Fruit fly (Drosophila melanogaster) whole organism, embryonic: ENCODE data around the gene CG18281.

Experiments
- Atf6 ChIP-seq: fragments of 200-800 bp; sonication (Bioruptor generic); IDR thresholded peaks from 2 replicates; pipeline ENCODE4 v1.3.6; 2022; ENCODE audit warnings: missing biosample characterization, missing genetic modification characterization
- BEAF-32 ChIP-seq: fragments of 200-800 bp; sonication (Bioruptor generic); optimal IDR thresholded peaks from 3 replicates; lab custom pipeline; 2017; ENCODE audit warnings: missing biosample characterization, missing genetic modification characterization, mild to moderate bottlenecking, moderate library complexity, missing genetic modification reagents
- BtbVII ChIP-seq: fragments of 200-800 bp; sonication (Bioruptor generic); optimal IDR thresholded peaks from 3 replicates; lab custom pipeline; 2017; ENCODE audit warnings: missing biosample characterization, mild to moderate bottlenecking, missing genetic modification characterization
- CG10209 ChIP-seq: fragments of 200-800 bp; sonication (Bioruptor generic); optimal IDR thresholded peaks from 3 replicates; lab custom pipeline; 2017; ENCODE audit warnings: missing biosample characterization, mild to moderate bottlenecking, missing genetic modification characterization, missing genetic modification reagents
- CG1024 ChIP-seq: fragments of 200-800 bp; sonication (Bioruptor generic); IDR thresholded peaks from 2 replicates; pipeline ENCODE4 v1.3.6; 2022; ENCODE audit warnings: missing biosample characterization, missing genetic modification characterization
- CG11398 ChIP-seq: fragments of 200-800 bp; sonication (Bioruptor generic); optimal IDR thresholded peaks from 2 replicates; lab custom pipeline; 2016; ENCODE audit warnings: missing biosample characterization, missing genetic modification characterization
- CG12236 ChIP-seq: fragments of 200-800 bp; sonication (Bioruptor generic); optimal IDR thresholded peaks from 2 replicates; lab custom pipeline; 2016; ENCODE audit warnings: missing biosample characterization, missing genetic modification characterization
- CG12659 ChIP-seq: fragments of 200-800 bp; sonication (Bioruptor generic); optimal IDR thresholded peaks from 3 replicates; lab custom pipeline; 2017; ENCODE audit warnings: mild to moderate bottlenecking, missing biosample characterization, missing genetic modification reagents, missing genetic modification characterization
- CG12744 ChIP-seq: fragments of 200-800 bp; sonication (Bioruptor generic); optimal IDR thresholded peaks from 2 replicates; lab custom pipeline; 2016; ENCODE audit warnings: missing biosample characterization, missing genetic modification characterization
- CG14965 ChIP-seq: fragments of 200-800 bp; sonication (Bioruptor generic); optimal IDR thresholded peaks from 2 replicates; lab custom pipeline; 2016; ENCODE audit warnings: missing biosample characterization, missing genetic modification characterization, borderline replicate concordance
- CG15601 ChIP-seq: fragments of 200-800 bp; sonication (Bioruptor generic); optimal IDR thresholded peaks from 3 replicates; lab custom pipeline; 2019; ENCODE audit warnings: missing biosample characterization, mild to moderate bottlenecking, missing genetic modification characterization, moderate library complexity
- CG17385 ChIP-seq: fragments of 200-800 bp; sonication (Bioruptor generic); optimal IDR thresholded peaks from 3 replicates; lab custom pipeline; 2018; ENCODE audit warnings: missing biosample characterization, mild to moderate bottlenecking, missing genetic modification characterization
- CG17612 ChIP-seq: fragments of 200-800 bp; sonication (Bioruptor generic); IDR thresholded peaks from 2 replicates; pipeline ENCODE4 v1.3.6; 2022; ENCODE audit warnings: missing biosample characterization, missing genetic modification characterization
- CG2129 ChIP-seq: fragments of 200-800 bp; sonication (Bioruptor generic); IDR thresholded peaks from 2 replicates; pipeline ENCODE4 v1.3.6; 2022; ENCODE audit warnings: missing biosample characterization, missing genetic modification characterization; ENCODE audit not compliant: partially characterized antibody
- CG2678 ChIP-seq: fragments of 200-800 bp; sonication (Bioruptor generic); optimal IDR thresholded peaks from 3 replicates; lab custom pipeline; 2019; ENCODE audit warnings: missing biosample characterization, mild to moderate bottlenecking, missing genetic modification characterization, moderate library complexity
- CG2712 ChIP-seq: fragments of 200-800 bp; optimal IDR thresholded peaks from 3 replicates; lab custom pipeline; 2019; ENCODE audit warnings: missing biosample characterization, mild to moderate bottlenecking, missing genetic modification characterization, moderate library complexity
- CG31441 ChIP-seq: fragments of 200-800 bp; sonication (Bioruptor generic); IDR thresholded peaks from 2 replicates; pipeline ENCODE4 v1.3.6; 2022; ENCODE audit warnings: missing biosample characterization, missing genetic modification characterization
- CG3726 ChIP-seq: fragments of 200-800 bp; sonication (Bioruptor generic); IDR thresholded peaks from 3 replicates; pipeline ENCODE4, ENCODE4 v1.3.6; 2022; ENCODE audit warnings: missing biosample characterization, missing genetic modification characterization
- CG3847 ChIP-seq: fragments of 200-800 bp; sonication (Bioruptor generic); IDR thresholded peaks from 2 replicates; pipeline ENCODE4 v1.3.6; 2022; ENCODE audit warnings: missing biosample characterization, missing genetic modification characterization
- CG4820 ChIP-seq: fragments of 200-800 bp; sonication (Bioruptor generic); optimal IDR thresholded peaks from 3 replicates; lab custom pipeline; 2016; ENCODE audit warnings: missing biosample characterization, missing genetic modification characterization
- CG9609 ChIP-seq: fragments of 200-800 bp; sonication (Bioruptor generic); optimal IDR thresholded peaks from 3 replicates; lab custom pipeline; 2016; ENCODE audit warnings: missing biosample characterization, missing genetic modification characterization
- D19B ChIP-seq: fragments of 200-800 bp; sonication (Bioruptor generic); optimal IDR thresholded peaks from 2 replicates; lab custom pipeline; 2017; ENCODE audit warnings: missing biosample characterization, mild to moderate bottlenecking, missing genetic modification characterization
- Dfd ChIP-seq, 2 experiments: fragments of >200 bp; optimal IDR thresholded peaks; 2 replicates each; lab custom pipeline; 2017; ENCODE audit warnings: missing biosample characterization in 2 of 2, missing genetic modification characterization in 2 of 2
- Dll ChIP-seq: fragments of 200-800 bp; sonication (Bioruptor generic); IDR thresholded peaks from 4 replicates; pipeline ENCODE4 v1.3.6; 2022; ENCODE audit warnings: missing biosample characterization, missing genetic modification characterization; ENCODE audit not compliant: partially characterized antibody
- Hr39 ChIP-seq: fragments of >200 bp; optimal IDR thresholded peaks from 2 replicates; lab custom pipeline; 2017
- Hsf ChIP-seq: fragments of 200-800 bp; sonication (Bioruptor generic); optimal IDR thresholded peaks from 3 replicates; lab custom pipeline; 2016; ENCODE audit warnings: missing biosample characterization, missing genetic modification characterization
- Kr ChIP-seq: fragments of 200-800 bp; sonication (Bioruptor generic); optimal IDR thresholded peaks from 2 replicates; lab custom pipeline; 2017; ENCODE audit warnings: missing biosample characterization, mild to moderate bottlenecking, missing genetic modification characterization
- Lim3 ChIP-seq: fragments of 200-800 bp; sonication (Bioruptor generic); IDR thresholded peaks from 2 replicates; pipeline ENCODE4 v1.3.6; 2022; ENCODE audit warnings: missing biosample characterization, missing genetic modification characterization
- Nf-YA ChIP-seq: fragments of 200-800 bp; sonication (Bioruptor generic); IDR thresholded peaks from 2 replicates; pipeline ENCODE4 v1.3.6; 2022; ENCODE audit warnings: missing biosample characterization, missing genetic modification characterization
- NfI ChIP-seq: fragments of 200-800 bp; sonication (Bioruptor generic); optimal IDR thresholded peaks from 3 replicates; lab custom pipeline; 2018; ENCODE audit warnings: missing biosample characterization, mild to moderate bottlenecking, missing genetic modification characterization, moderate library complexity
- PHDP ChIP-seq: fragments of 200-800 bp; sonication (Bioruptor generic); optimal IDR thresholded peaks from 3 replicates; lab custom pipeline; 2018; ENCODE audit warnings: missing biosample characterization, mild to moderate bottlenecking, missing genetic modification characterization, moderate library complexity
- Ravus ChIP-seq: fragments of 200-800 bp; sonication (Bioruptor generic); IDR thresholded peaks from 2 replicates; pipeline ENCODE4 v1.3.6; 2022; ENCODE audit warnings: missing biosample characterization, missing genetic modification characterization
- Rx ChIP-seq: fragments of 200-800 bp; sonication (Bioruptor generic); IDR thresholded peaks from 2 replicates; pipeline ENCODE4 v1.3.6; 2022; ENCODE audit warnings: missing biosample characterization, missing genetic modification characterization
- Sry-δ ChIP-seq: fragments of 200-800 bp; sonication (Bioruptor generic); optimal IDR thresholded peaks from 2 replicates; lab custom pipeline; 2016; ENCODE audit warnings: missing biosample characterization, missing genetic modification characterization
- amos ChIP-seq: fragments of 200-800 bp; sonication (Bioruptor generic); IDR thresholded peaks from 2 replicates; pipeline ENCODE4 v1.3.6; 2022; ENCODE audit warnings: missing biosample characterization, missing genetic modification characterization; ENCODE audit not compliant: partially characterized antibody
- bsh ChIP-seq, 2 experiments: fragments of 200-800 bp; sonication (Bioruptor generic); optimal IDR thresholded peaks; 2 replicates each; lab custom pipeline; 2017 to 2018; ENCODE audit warnings: mild to moderate bottlenecking in 2 of 2, missing biosample characterization in 2 of 2, missing genetic modification characterization in 2 of 2, moderate library complexity in 1 of 2
- cad ChIP-seq: fragments of >200 bp; optimal IDR thresholded peaks from 2 replicates; lab custom pipeline; 2017; ENCODE audit warnings: missing biosample characterization, missing genetic modification characterization
- ci ChIP-seq: fragments of 200-800 bp; sonication (Bioruptor generic); IDR thresholded peaks from 3 replicates; pipeline ENCODE4 v1.3.6; 2022; ENCODE audit warnings: missing biosample characterization, missing genetic modification characterization
- crp ChIP-seq, 2 experiments: fragments of 200-800 bp; sonication (Bioruptor generic); optimal IDR thresholded peaks; 2 replicates in 1 of 2; 3 replicates in 1 of 2; lab custom pipeline; 2017; ENCODE audit warnings: missing biosample characterization in 2 of 2, missing genetic modification characterization in 2 of 2, mild to moderate bottlenecking in 1 of 2, moderate library complexity in 1 of 2
- her ChIP-seq: fragments of 200-800 bp; sonication (Bioruptor generic); optimal IDR thresholded peaks from 2 replicates; lab custom pipeline; 2016; ENCODE audit warnings: missing biosample characterization, missing genetic modification characterization
- lilli ChIP-seq: fragments of 200-800 bp; sonication (Bioruptor generic); optimal IDR thresholded peaks from 3 replicates; lab custom pipeline; 2016; ENCODE audit warnings: missing biosample characterization, missing genetic modification characterization
- nerfin-1 ChIP-seq: fragments of 200-800 bp; sonication (Bioruptor generic); optimal IDR thresholded peaks from 3 replicates; lab custom pipeline; 2019; ENCODE audit warnings: missing biosample characterization, mild to moderate bottlenecking, missing genetic modification characterization, moderate library complexity
- onecut ChIP-seq: fragments of 200-800 bp; sonication (Bioruptor generic); IDR thresholded peaks from 2 replicates; pipeline ENCODE4 v1.3.6; 2022; ENCODE audit warnings: missing biosample characterization, missing genetic modification characterization
- pros ChIP-seq: fragments of 200-800 bp; sonication (Bioruptor generic); optimal IDR thresholded peaks from 3 replicates; lab custom pipeline; 2019; ENCODE audit warnings: missing biosample characterization, mild to moderate bottlenecking, missing genetic modification characterization, moderate library complexity
- psq ChIP-seq: fragments of 200-800 bp; sonication (Bioruptor generic); optimal IDR thresholded peaks from 2 replicates; lab custom pipeline; 2017; ENCODE audit warnings: missing biosample characterization, missing genetic modification characterization
- ro ChIP-seq: fragments of 200-800 bp; sonication (Bioruptor generic); IDR thresholded peaks from 2 replicates; pipeline ENCODE4 v1.3.6; 2022; ENCODE audit warnings: missing biosample characterization, missing genetic modification characterization
- ttk ChIP-seq: fragments of 200-800 bp; sonication (Bioruptor generic); IDR thresholded peaks from 2 replicates; pipeline ENCODE4 v2.1.2; 2022; ENCODE audit warnings: missing biosample characterization, missing genetic modification characterization
- tup ChIP-seq: fragments of 200-800 bp; sonication (Bioruptor generic); optimal IDR thresholded peaks from 2 replicates; lab custom pipeline; 2016; ENCODE audit warnings: missing biosample characterization, mild to moderate bottlenecking, missing genetic modification characterization, moderate library complexity
- vvl ChIP-seq: fragments of 200-800 bp; sonication (Bioruptor generic); IDR thresholded peaks from 2 replicates; pipeline ENCODE4 v1.3.6; 2022; ENCODE audit warnings: missing biosample characterization, missing genetic modification characterization
- wdn ChIP-seq: fragments of 200-800 bp; sonication (Bioruptor generic); IDR thresholded peaks from 2 replicates; pipeline ENCODE4 v1.3.6; 2022; ENCODE audit warnings: missing biosample characterization, missing genetic modification characterization
- wor ChIP-seq: fragments of 200-800 bp; sonication (Bioruptor generic); IDR thresholded peaks from 2 replicates; pipeline ENCODE4 v1.3.6; 2022; ENCODE audit warnings: missing biosample characterization, missing genetic modification characterization

Gene CG18281

DNA sequence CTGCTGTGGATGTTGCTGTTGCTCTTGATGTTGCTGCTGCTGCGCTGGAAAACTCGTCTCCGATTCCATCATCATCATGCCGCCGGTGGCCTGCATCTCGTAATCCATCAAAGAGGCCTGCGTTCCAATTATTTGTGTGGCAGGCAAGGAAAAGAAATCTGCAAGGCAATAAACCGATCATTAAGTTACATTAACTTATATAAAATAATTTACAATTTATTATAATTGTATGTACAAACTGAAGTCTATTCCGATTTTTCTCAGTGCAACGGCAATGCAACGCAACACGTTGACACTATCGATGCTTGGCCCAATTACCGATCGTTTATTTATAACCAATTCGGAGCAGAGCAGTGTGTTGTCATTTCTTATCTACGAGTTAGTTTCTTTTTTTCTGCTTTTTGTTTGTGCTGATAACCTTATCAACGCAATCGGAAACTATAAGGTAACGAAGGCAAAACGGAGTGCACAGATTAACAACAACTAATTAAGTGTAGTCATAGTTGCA, 28.6 kb upstream of the CG18281 start (continued):
- TF ChIP-seq CG17385 (GFP tag; lab: Kevin White, UChicago) (peak; percentile 39), wdn (no peak), ci (GFP tag; lab: Robert Waterston, UW) (peak; percentile 86), CG15601 (tag; lab: Kevin White, UChicago) (no peak), cad (GFP tag; lab: Kevin White, UChicago) (no peak), Rx (peak; percentile 41; the same call in 1 of the 2 replicates), CG1024 (GFP tag; lab: Robert Waterston, UW) (peak; percentile 65), CG17612 (GFP tag; lab: Robert Waterston, UW) (no peak), CG3726 (0 out of 3 replicates have a peak, but pooled peaks have one; percentile 35), Lim3 (no peak), Nf-YA (GFP tag; lab: Robert Waterston, UW) (peak; percentile 53; the same call in 1 of the 2 replicates), CG3847 (GFP tag; lab: Robert Waterston, UW) (0 out of 2 replicates have a peak, but pooled peaks have one; percentile 10), Dll (GFP tag; lab: Robert Waterston, UW) (no peak), psq (GFP tag; lab: Kevin White, UChicago) (no peak), CG11398 (GFP tag; lab: Kevin White, UChicago) (no peak), crp (GFP tag; optimal IDR thresholded peaks at IDR 0.05; lab: Kevin White, UChicago) (no peak), pros (GFP tag; lab: Kevin White, UChicago) (no peak), wor (GFP tag; lab: Robert Waterston, UW) (peak; percentile 30), onecut (GFP tag; lab: Robert Waterston, UW) (0 out of 2 replicates have a peak, but pooled peaks have one; percentile 3), nerfin-1 (tag; lab: Kevin White, UChicago) (no peak), tup (no peak), CG12659 (GFP tag; lab: Kevin White, UChicago) (peak; percentile 53), ro (GFP tag; lab: Robert Waterston, UW) (no peak), Atf6 (peak; percentile 69), her (GFP tag; lab: Kevin White, UChicago) (peak; percentile 15), BtbVII (GFP tag; lab: Kevin White, UChicago) (peak; percentile 58), Hsf (GFP tag; lab: Kevin White, UChicago) (peak; percentile 16), CG4820 (GFP tag; lab: Kevin White, UChicago) (peak; percentile 11), amos (GFP tag; lab: Robert Waterston, UW) (no peak), BEAF-32 (no peak), CG12744 (no peak), NfI (peak; percentile 46), CG2712 (tag; lab: Kevin White, UChicago) (peak; percentile 57), PHDP (peak; percentile 51), CG10209 (GFP tag; lab: Kevin White, UChicago) (peak; percentile 24), CG2129 (GFP tag; lab: Robert Waterston, UW) (no peak), bsh (GFP tag; optimal IDR thresholded peaks at IDR 0.05; lab: Kevin White, UChicago) (peak in 1 of 2 experiments; percentile 66), vvl (GFP tag; lab: Robert Waterston, UW) (peak; percentile 78), CG12236 (GFP tag; lab: Kevin White, UChicago) (no peak), CG31441 (GFP tag; lab: Robert Waterston, UW) (peak; percentile 63; the same call in 1 of the 2 replicates), ttk (GFP tag; lab: Robert Waterston, UW) (peak; percentile 53; the same call in 1 of the 2 replicates), D19B (GFP tag; lab: Kevin White, UChicago) (peak; percentile 6), CG14965 (GFP tag; lab: Kevin White, UChicago) (no peak), Ravus (GFP tag; lab: Robert Waterston, UW) (no peak), Kr (GFP tag; lab: Kevin White, UChicago) (no peak), CG2678 (tag; lab: Kevin White, UChicago) (peak; percentile 38), Sry-δ (no peak), lilli (GFP tag; lab: Kevin White, UChicago) (peak; percentile 0), CG9609 (GFP tag; lab: Kevin White, UChicago) (no peak), Dfd (GFP tag; optimal IDR thresholded peaks at IDR 0.05; lab: Kevin White, UChicago) (no peak), Hr39 (no peak)
